Worm (Caenorhabditis elegans) whole organism, L4 larva: ENCODE results near the gene srh-301.

Source experiments
- F49E8.2 ChIP-seq: sonication (generic microtip); optimal IDR thresholded peaks from 2 replicates; lab custom pipeline; 2016; ENCODE audit warnings: missing compliant biosample characterization, mild to moderate bottlenecking, missing genetic modification characterization, borderline replicate concordance
- ama-1 ChIP-seq: fragments of 150-350 bp; optimal IDR thresholded peaks from 2 replicates; lab custom pipeline; 2014; ENCODE audit warnings: inconsistent platforms, mixed read lengths
- ceh-82 ChIP-seq: sonication (generic microtip); optimal IDR thresholded peaks from 2 replicates; lab custom pipeline; 2017; ENCODE audit warnings: missing biosample characterization, missing genetic modification characterization
- ces-1 ChIP-seq: fragments of 150-350 bp; sonication (generic microtip); optimal IDR thresholded peaks from 4 replicates; lab custom pipeline; 2014; ENCODE audit warnings: missing biosample characterization, missing genetic modification reagents, missing genetic modification characterization
- dmd-8 ChIP-seq: fragments of 200-800 bp; sonication (Bioruptor generic); IDR thresholded peaks from 2 replicates; pipeline ENCODE4 v1.3.6; 2022; ENCODE audit warnings: missing genetic modification characterization, missing compliant biosample characterization
- fkh-10 ChIP-seq: fragments of 150-350 bp; optimal IDR thresholded peaks from 2 replicates; lab custom pipeline; 2014; ENCODE audit warnings: missing biosample characterization, missing genetic modification reagents, missing genetic modification characterization
- hmg-1.1 ChIP-seq: fragments of 200-800 bp; sonication (Bioruptor generic); IDR thresholded peaks from 2 replicates; pipeline ENCODE4 v1.3.6; 2022; ENCODE audit warnings: missing genetic modification reagents, missing genetic modification characterization, missing compliant biosample characterization
- jun-1 ChIP-seq: fragments of 150-350 bp; optimal IDR thresholded peaks from 2 replicates; lab custom pipeline; 2014; ENCODE audit warnings: missing biosample characterization, missing genetic modification reagents, missing genetic modification characterization
- mep-1 ChIP-seq: fragments of 150-350 bp; sonication (generic microtip); optimal IDR thresholded peaks from 3 replicates; lab custom pipeline; 2014; ENCODE audit warnings: missing biosample characterization, missing genetic modification characterization
- nhr-102 ChIP-seq: sonication (generic microtip); optimal IDR thresholded peaks from 2 replicates; lab custom pipeline; 2016; ENCODE audit warnings: mild to moderate bottlenecking, missing genetic modification characterization, moderate library complexity, missing compliant biosample characterization
- nhr-25 ChIP-seq: sonication (generic microtip); optimal IDR thresholded peaks from 2 replicates; lab custom pipeline; 2017; ENCODE audit warnings: missing genetic modification characterization, mild to moderate bottlenecking, missing compliant biosample characterization, antibody characterized with exemption, moderate library complexity, borderline replicate concordance; ENCODE audit not compliant: insufficient read depth
- nhr-41 ChIP-seq: fragments of 200-800 bp; sonication (Bioruptor generic); IDR thresholded peaks from 2 replicates; pipeline ENCODE4 v1.3.6; 2022; ENCODE audit warnings: missing genetic modification reagents, missing genetic modification characterization, missing compliant biosample characterization
- tra-1 ChIP-seq: fragments of 200-800 bp; sonication (Bioruptor generic); IDR thresholded peaks from 2 replicates; pipeline ENCODE4 v1.3.6; 2022; ENCODE audit warnings: missing genetic modification reagents, missing genetic modification characterization, missing compliant biosample characterization
- zip-11 ChIP-seq: fragments of 200-800 bp; sonication (Bioruptor generic); IDR thresholded peaks from 2 replicates; pipeline ENCODE4 v1.3.6; 2022; ENCODE audit warnings: missing genetic modification characterization, missing compliant biosample characterization

DNA sequence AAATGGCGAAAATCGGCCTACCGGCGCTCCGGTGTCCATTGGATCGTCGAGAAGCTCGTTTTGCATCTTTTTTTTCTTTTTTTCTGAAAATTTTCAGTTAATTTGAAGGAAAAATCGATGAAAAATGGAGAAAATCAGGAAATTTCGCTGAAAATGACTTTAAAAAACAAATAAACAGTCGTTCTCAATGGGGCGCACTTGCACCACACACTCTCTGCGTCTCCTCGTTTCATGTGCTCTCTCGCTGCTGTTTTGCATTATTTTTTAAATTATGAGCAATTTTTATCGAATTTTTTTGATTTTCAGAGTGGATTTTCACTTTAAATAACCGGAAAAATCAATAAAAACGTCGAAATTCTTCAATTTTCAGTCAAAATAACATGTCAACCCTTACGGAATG, 45.9 kb downstream of the srh-301 start, which contains the start of gene csn-1:
- TF ChIP-seq tra-1 (GFP tag; lab: Robert Waterston, UW) (no peak), zip-11 (GFP tag; lab: Robert Waterston, UW) (no peak), mep-1 (tag; lab: Kevin White, UChicago) (no peak), ama-1 (lab: Kevin White, UChicago) (no peak), ces-1 (GFP tag; lab: Kevin White, UChicago) (no peak), F49E8.2 (tag; lab: Kevin White, UChicago) (no peak), fkh-10 (GFP tag; lab: Kevin White, UChicago) (no peak), nhr-102 (tag; lab: Kevin White, UChicago) (no peak), nhr-25 (tag; lab: Kevin White, UChicago) (no peak), ceh-82 (no peak), hmg-1.1 (GFP tag; lab: Robert Waterston, UW) (no peak), dmd-8 (GFP tag; lab: Robert Waterston, UW) (no peak), jun-1 (tag; lab: Kevin White, UChicago) (no peak), nhr-41 (no peak)
